Worm (Caenorhabditis elegans): ENCODE results near the gene Y73F8A.12.

- TF ChIP-seq zim-3 (tag; optimal IDR thresholded peaks at IDR 0.05) (no peak), aptf-3 (GFP tag; IDR thresholded peaks at IDR 0.05) (no peak), tbp1 (GFP tag; optimal IDR thresholded peaks at IDR 0.05) (peak; percentile 98), F39B2.1 (GFP tag; IDR thresholded peaks at IDR 0.05) (no peak), ztf-6 (GFP tag; IDR thresholded peaks at IDR 0.05) (no peak), zfh-2 (GFP tag; conservative IDR thresholded peaks at IDR 0.05) (no peak), ceh-79 (tag; optimal IDR thresholded peaks at IDR 0.05) (no peak), B0019.2 (GFP tag; conservative IDR thresholded peaks at IDR 0.05) (no peak)
Measured at ce11 chrIV:15289508-15289907, 22.0 kb downstream of the Y73F8A.12 start.

Data from whole organism, young adult.